Worm (Caenorhabditis elegans) whole organism, early embryonic: ENCODE data around the gene B0462.5.

Experiments used
- ama-1 ChIP-seq: fragments of 150-350 bp; optimal IDR thresholded peaks from 2 replicates; lab custom pipeline; 2014
- hmbx-1 ChIP-seq: sonication (generic microtip); optimal IDR thresholded peaks from 2 replicates; lab custom pipeline; 2016; ENCODE audit warnings: mild to moderate bottlenecking, missing genetic modification characterization, missing compliant biosample characterization

DNA sequence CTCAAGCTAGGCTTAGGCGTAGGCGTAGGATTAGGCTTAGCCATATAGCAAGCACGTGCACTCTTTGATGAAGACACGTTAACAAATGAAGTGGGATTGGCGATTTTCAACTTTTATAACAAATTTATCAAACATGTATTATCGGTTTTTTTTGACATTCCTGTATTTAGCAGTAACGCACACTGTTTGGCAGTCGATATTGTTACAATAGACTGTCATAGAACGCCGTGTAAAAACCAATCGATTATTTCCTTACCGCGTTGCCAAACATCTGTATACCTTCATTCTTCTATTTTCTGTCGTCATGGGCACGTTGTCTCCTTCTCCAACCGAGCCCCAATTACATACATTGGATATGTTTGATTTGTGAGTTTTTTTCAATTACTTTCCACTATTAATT lies 4.8 kb downstream of the B0462.5 start, which contains the start of gene fbxb-119:
- TF ChIP-seq hmbx-1 (tag; lab: Kevin White, UChicago): no peak
- TF ChIP-seq ama-1: no peak
